Fruit fly (Drosophila melanogaster): ENCODE measurements around the gene Pbgs.

dm6 chr3L:12276495-12276894 lies 5.3 kb upstream of the Pbgs start:
- TF ChIP-seq woc (GFP tag; optimal IDR thresholded peaks at IDR 0.05) (no peak), usp (GFP tag; optimal IDR thresholded peaks at IDR 0.05) (no peak)

All from whole organism, wandering third instar larva.